Fruit fly (Drosophila melanogaster) whole organism, prepupa: Measurements from ENCODE around the gene drongo.

Experiments used
- Blimp-1 ChIP-seq: fragments of 200-800 bp; sonication (Bioruptor generic); optimal IDR thresholded peaks from 3 replicates; lab custom pipeline; 2017; ENCODE audit warnings: missing biosample characterization, missing genetic modification characterization, mild to moderate bottlenecking, moderate library complexity, missing genetic modification reagents
- CG10669 ChIP-seq: fragments of 200-800 bp; sonication (Bioruptor generic); optimal IDR thresholded peaks from 3 replicates; lab custom pipeline; 2018; ENCODE audit warnings: missing biosample characterization, mild to moderate bottlenecking, missing genetic modification characterization, moderate library complexity
- CG11762 ChIP-seq: fragments of 200-800 bp; sonication (Bioruptor generic); optimal IDR thresholded peaks from 3 replicates; lab custom pipeline; 2016; ENCODE audit warnings: missing biosample characterization, missing genetic modification characterization; ENCODE audit not compliant: insufficient read depth
- CG15336 ChIP-seq: fragments of 200-800 bp; sonication (Bioruptor generic); IDR thresholded peaks from 2 replicates; pipeline ENCODE4 v1.3.6; 2022; ENCODE audit warnings: missing biosample characterization, missing genetic modification characterization
- CG1621 ChIP-seq: fragments of 200-800 bp; sonication (Bioruptor generic); optimal IDR thresholded peaks from 3 replicates; lab custom pipeline; 2018; ENCODE audit warnings: missing biosample characterization, mild to moderate bottlenecking, missing genetic modification characterization
- CG16779 ChIP-seq: fragments of 200-800 bp; sonication (Bioruptor generic); optimal IDR thresholded peaks from 3 replicates; lab custom pipeline; 2017; ENCODE audit warnings: missing biosample characterization, mild to moderate bottlenecking, missing genetic modification characterization
- CG3032 ChIP-seq: fragments of 200-800 bp; optimal IDR thresholded peaks from 2 replicates; lab custom pipeline; 2019; ENCODE audit warnings: missing biosample characterization, mild to moderate bottlenecking, missing genetic modification characterization, moderate library complexity
- CG32006 ChIP-seq: fragments of 200-800 bp; sonication (Bioruptor generic); optimal IDR thresholded peaks from 3 replicates; lab custom pipeline; 2017; ENCODE audit warnings: missing biosample characterization, mild to moderate bottlenecking, missing genetic modification characterization
- CG4318 ChIP-seq: fragments of 200-800 bp; sonication (Bioruptor generic); optimal IDR thresholded peaks from 3 replicates; lab custom pipeline; 2017; ENCODE audit warnings: missing biosample characterization, mild to moderate bottlenecking, missing genetic modification characterization
- CG6163 ChIP-seq: fragments of 200-800 bp; sonication (Bioruptor generic); IDR thresholded peaks from 3 replicates; pipeline ENCODE4 v1.3.6; 2022; ENCODE audit warnings: missing biosample characterization, missing genetic modification characterization
- CG6276 ChIP-seq: fragments of 200-800 bp; sonication (Bioruptor generic); optimal IDR thresholded peaks from 2 replicates; lab custom pipeline; 2017; ENCODE audit warnings: missing biosample characterization, mild to moderate bottlenecking, missing genetic modification characterization
- CG6792 ChIP-seq: fragments of 200-800 bp; sonication (Bioruptor generic); optimal IDR thresholded peaks from 3 replicates; lab custom pipeline; 2016; ENCODE audit warnings: missing biosample characterization, missing genetic modification characterization
- CG6808 ChIP-seq: fragments of 200-800 bp; sonication (Bioruptor generic); optimal IDR thresholded peaks from 3 replicates; lab custom pipeline; 2017; ENCODE audit warnings: missing biosample characterization, missing genetic modification characterization, mild to moderate bottlenecking, moderate library complexity, missing genetic modification reagents
- CG7368 ChIP-seq: fragments of 200-800 bp; sonication (Bioruptor generic); optimal IDR thresholded peaks from 3 replicates; lab custom pipeline; 2016; ENCODE audit warnings: missing biosample characterization, missing genetic modification characterization
- CG8119 ChIP-seq: fragments of 200-800 bp; sonication (Bioruptor generic); IDR thresholded peaks from 3 replicates; pipeline ENCODE4 v1.3.6; 2022; ENCODE audit warnings: missing biosample characterization, missing genetic modification characterization
- CG8319 ChIP-seq: fragments of 200-800 bp; sonication (Bioruptor generic); optimal IDR thresholded peaks from 3 replicates; lab custom pipeline; 2016; ENCODE audit warnings: missing biosample characterization, missing genetic modification characterization
- CG8632 ChIP-seq: fragments of 200-800 bp; sonication (Bioruptor generic); optimal IDR thresholded peaks from 3 replicates; lab custom pipeline; 2016; ENCODE audit warnings: missing biosample characterization, missing genetic modification characterization
- CG9139 ChIP-seq: fragments of 200-800 bp; sonication (Bioruptor generic); optimal IDR thresholded peaks from 3 replicates; lab custom pipeline; 2017; ENCODE audit warnings: missing biosample characterization, mild to moderate bottlenecking, missing genetic modification characterization
- Eip75B ChIP-seq: fragments of 200-800 bp; sonication (Bioruptor generic); optimal IDR thresholded peaks from 3 replicates; lab custom pipeline; 2016; ENCODE audit warnings: missing biosample characterization, missing genetic modification characterization
- Eip78C ChIP-seq: fragments of 200-800 bp; sonication (Bioruptor generic); peaks from one replicate; lab custom pipeline; 2016; ENCODE audit warnings: missing biosample characterization, missing genetic modification characterization
- Eip93F ChIP-seq: fragments of 200-800 bp; sonication (Bioruptor generic); optimal IDR thresholded peaks from 2 replicates; lab custom pipeline; 2016; ENCODE audit warnings: missing biosample characterization, mild to moderate bottlenecking, missing genetic modification characterization
- Ets21C ChIP-seq: fragments of 200-800 bp; sonication (Bioruptor generic); optimal IDR thresholded peaks from 3 replicates; lab custom pipeline; 2016; ENCODE audit warnings: missing biosample characterization, missing genetic modification characterization
- Gug ChIP-seq: fragments of 200-800 bp; sonication (Bioruptor generic); IDR thresholded peaks from 2 replicates; pipeline ENCODE4 v1.3.6; 2022; ENCODE audit warnings: missing biosample characterization, missing genetic modification characterization
- Hr39 ChIP-seq: fragments of 200-800 bp; sonication (Bioruptor generic); optimal IDR thresholded peaks from 2 replicates; lab custom pipeline; 2016; ENCODE audit warnings: missing biosample characterization, missing genetic modification characterization
- Hr4 ChIP-seq: fragments of 200-800 bp; sonication (Bioruptor generic); optimal IDR thresholded peaks from 3 replicates; lab custom pipeline; 2016; ENCODE audit warnings: missing biosample characterization, missing genetic modification characterization
- Met ChIP-seq: fragments of 200-800 bp; sonication (Bioruptor generic); optimal IDR thresholded peaks from 3 replicates; lab custom pipeline; 2016; ENCODE audit warnings: missing biosample characterization, missing genetic modification characterization
- OdsH ChIP-seq: fragments of 200-800 bp; sonication (Bioruptor generic); optimal IDR thresholded peaks from 3 replicates; lab custom pipeline; 2016; ENCODE audit warnings: missing biosample characterization, missing genetic modification characterization
- Sox102F ChIP-seq: fragments of 200-800 bp; sonication (Bioruptor generic); optimal IDR thresholded peaks from 2 replicates; lab custom pipeline; 2016; ENCODE audit warnings: missing biosample characterization, mild to moderate bottlenecking, missing genetic modification characterization
- achi ChIP-seq: fragments of 200-800 bp; sonication (Bioruptor generic); optimal IDR thresholded peaks from 3 replicates; lab custom pipeline; 2016; ENCODE audit warnings: missing biosample characterization, missing genetic modification characterization
- acj6 ChIP-seq: fragments of 200-800 bp; sonication (Bioruptor generic); optimal IDR thresholded peaks from 3 replicates; lab custom pipeline; 2016; ENCODE audit warnings: missing biosample characterization, missing genetic modification characterization
- cyc ChIP-seq: fragments of 200-800 bp; sonication (Bioruptor generic); optimal IDR thresholded peaks from 3 replicates; lab custom pipeline; 2016; ENCODE audit warnings: missing biosample characterization, missing genetic modification characterization
- dac ChIP-seq: fragments of 200-800 bp; sonication (Bioruptor generic); optimal IDR thresholded peaks from 2 replicates; lab custom pipeline; 2017; ENCODE audit warnings: missing biosample characterization, mild to moderate bottlenecking, missing genetic modification characterization
- dsx ChIP-seq: fragments of 200-800 bp; optimal IDR thresholded peaks from 3 replicates; lab custom pipeline; 2019; ENCODE audit warnings: missing biosample characterization, mild to moderate bottlenecking, missing genetic modification characterization, moderate library complexity; ENCODE audit not compliant: poor library complexity, severe bottlenecking
- eg ChIP-seq: fragments of 200-800 bp; sonication (Bioruptor generic); IDR thresholded peaks from 3 replicates; pipeline ENCODE4 v1.3.6; 2022; ENCODE audit warnings: missing biosample characterization, missing genetic modification characterization
- esn ChIP-seq: fragments of 200-800 bp; sonication (Bioruptor generic); optimal IDR thresholded peaks from 2 replicates; lab custom pipeline; 2016; ENCODE audit warnings: missing biosample characterization, mild to moderate bottlenecking, missing genetic modification characterization, moderate library complexity
- fd59A ChIP-seq: fragments of 200-800 bp; sonication (Bioruptor generic); optimal IDR thresholded peaks from 2 replicates; lab custom pipeline; 2017; ENCODE audit warnings: missing biosample characterization, mild to moderate bottlenecking, missing genetic modification characterization, missing genetic modification reagents
- fd85E ChIP-seq: fragments of 200-800 bp; sonication (Bioruptor generic); optimal IDR thresholded peaks from 3 replicates; lab custom pipeline; 2016; ENCODE audit warnings: missing biosample characterization, missing genetic modification characterization
- fkh ChIP-seq: fragments of 200-800 bp; sonication (Bioruptor generic); optimal IDR thresholded peaks from 3 replicates; lab custom pipeline; 2017; ENCODE audit warnings: missing biosample characterization, mild to moderate bottlenecking, missing genetic modification characterization, moderate library complexity
- lz ChIP-seq: fragments of 200-800 bp; sonication (Bioruptor generic); optimal IDR thresholded peaks from 3 replicates; lab custom pipeline; 2016; ENCODE audit warnings: missing biosample characterization, missing genetic modification characterization
- pdm3 ChIP-seq: fragments of 200-800 bp; sonication (Bioruptor generic); optimal IDR thresholded peaks from 3 replicates; lab custom pipeline; 2016; ENCODE audit warnings: missing biosample characterization, missing genetic modification characterization
- salr ChIP-seq, 2 experiments: fragments of 200-800 bp; sonication (Bioruptor generic); optimal IDR thresholded peaks; 3 replicates each; lab custom pipeline; 2016 to 2018; ENCODE audit warnings: missing biosample characterization in 2 of 2, missing genetic modification characterization in 2 of 2, mild to moderate bottlenecking in 1 of 2
- ss ChIP-seq, 2 experiments: fragments of 200-800 bp; sonication (Bioruptor generic); optimal IDR thresholded peaks; 2 replicates in 1 of 2; 3 replicates in 1 of 2; lab custom pipeline; 2017 to 2018; ENCODE audit warnings: mild to moderate bottlenecking in 2 of 2, missing biosample characterization in 2 of 2, missing genetic modification characterization in 2 of 2, moderate library complexity in 1 of 2
- svp ChIP-seq: fragments of 200-800 bp; sonication (Bioruptor generic); peaks from one replicate; lab custom pipeline; 2016; ENCODE audit warnings: missing biosample characterization, missing genetic modification characterization
- topi ChIP-seq: fragments of 200-800 bp; sonication (Bioruptor generic); optimal IDR thresholded peaks from 3 replicates; lab custom pipeline; 2016; ENCODE audit warnings: missing biosample characterization, missing genetic modification characterization
- vri ChIP-seq: fragments of 200-800 bp; sonication (Bioruptor generic); optimal IDR thresholded peaks from 3 replicates; lab custom pipeline; 2016; ENCODE audit warnings: missing biosample characterization, mild to moderate bottlenecking, missing genetic modification characterization

Gene drongo

DNA sequence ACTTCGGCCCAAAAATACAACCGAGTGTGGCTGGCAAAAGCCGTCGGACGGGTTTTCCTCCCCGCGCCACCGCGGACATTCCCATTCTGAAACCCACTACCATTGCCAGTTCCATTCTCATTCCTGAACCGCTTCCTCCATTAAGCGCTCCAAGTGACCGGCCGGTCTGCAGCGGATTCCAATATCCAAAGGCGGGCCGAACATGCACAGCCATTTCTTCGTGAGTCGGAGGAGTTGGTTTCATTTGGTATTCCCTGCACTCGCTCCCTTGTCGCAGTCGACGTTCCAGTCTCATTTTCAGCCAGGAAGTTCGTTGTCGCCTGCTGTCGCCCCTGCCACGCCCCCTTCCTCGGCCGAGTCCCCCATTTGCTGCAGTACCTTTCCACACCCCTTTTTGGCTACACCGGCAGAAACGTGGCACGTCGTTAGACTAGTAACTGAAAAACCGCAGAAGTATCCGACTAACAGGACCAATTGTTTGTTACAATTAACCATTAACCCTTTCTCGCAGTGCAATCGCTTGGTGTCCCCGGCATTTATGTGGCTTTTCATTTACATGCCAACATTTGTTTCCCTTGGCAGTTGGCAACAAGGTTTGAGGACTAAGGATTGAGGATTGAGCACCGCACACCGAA is 2.8 kb downstream of the drongo start (continued):
- TF ChIP-seq Eip78C (GFP tag; lab: Kevin White, UChicago) (peak; percentile 91), vri (peak; percentile 88), CG6163 (GFP tag; lab: Robert Waterston, UW) (peak; percentile 87), Hr39 (GFP tag; lab: Kevin White, UChicago) (peak; percentile 86), fd59A (GFP tag; lab: Kevin White, UChicago) (peak; percentile 59), dsx (GFP tag; lab: Kevin White, UChicago) (peak; percentile 74), CG8319 (GFP tag; lab: Kevin White, UChicago) (peak; percentile 44), OdsH (peak; percentile 69), Ets21C (peak; percentile 78), salr (GFP tag; optimal IDR thresholded peaks at IDR 0.05; lab: Kevin White, UChicago) (peak in 1 of 2 experiments; percentile 45), CG10669 (GFP tag; lab: Kevin White, UChicago) (peak; percentile 73), esn (GFP tag; lab: Kevin White, UChicago) (peak; percentile 92), CG6808 (GFP tag; lab: Kevin White, UChicago) (peak; percentile 72), pdm3 (peak; percentile 79), ss (GFP tag; optimal IDR thresholded peaks at IDR 0.05; lab: Kevin White, UChicago) (peak; percentile 78 to 80), CG32006 (GFP tag; lab: Kevin White, UChicago) (peak; percentile 54), Met (peak; percentile 90)

DNA sequence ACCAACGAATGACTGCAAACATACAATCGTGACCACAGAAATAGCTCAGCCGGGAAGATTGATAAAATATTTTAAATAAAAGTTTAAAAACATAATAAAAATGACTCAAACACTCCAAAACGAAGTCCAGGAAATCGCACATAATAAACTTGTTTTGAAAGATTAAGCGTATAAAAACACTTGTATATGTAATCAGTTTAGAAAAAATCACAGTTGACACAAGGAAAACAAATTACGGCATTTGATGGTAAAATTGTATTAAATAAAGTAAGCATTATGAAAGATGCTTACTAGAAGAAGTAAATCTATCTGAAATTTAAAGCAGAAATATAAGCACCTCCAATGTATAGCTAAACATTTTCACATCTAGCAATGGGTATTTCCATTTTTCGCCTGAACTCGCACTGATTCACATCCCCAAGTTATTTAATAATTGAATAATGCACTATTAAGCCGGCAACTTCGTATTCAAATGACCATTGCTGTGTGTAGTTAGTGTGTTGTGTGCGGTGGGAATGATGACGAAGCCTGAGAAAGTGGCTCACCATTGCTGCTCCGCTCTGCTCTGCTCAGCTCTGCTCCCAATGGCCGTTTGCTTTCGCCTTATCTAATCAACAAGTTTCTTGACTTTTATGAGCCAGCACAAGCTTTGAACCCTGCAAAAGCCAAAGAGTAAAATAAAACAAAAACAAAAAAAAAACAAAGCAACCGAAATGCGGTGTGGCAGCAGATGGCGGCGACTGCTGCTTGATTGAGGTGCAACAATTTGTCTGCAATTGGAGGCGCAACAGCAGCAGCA is 3.5 kb downstream of the drongo start:
- TF ChIP-seq Sox102F (peak; percentile 14), Hr4 (GFP tag; lab: Kevin White, UChicago) (peak; percentile 29), Blimp-1 (GFP tag; lab: Kevin White, UChicago) (no peak), fkh (GFP tag; lab: Kevin White, UChicago) (no peak), Eip75B (peak; percentile 41), CG7368 (no peak), eg (GFP tag; lab: Robert Waterston, UW) (peak; percentile 52; the same call in 1 of the 3 replicates), CG15336 (GFP tag; lab: Robert Waterston, UW) (peak; percentile 67), vri (no peak), Gug (GFP tag; lab: Robert Waterston, UW) (no peak), topi (GFP tag; lab: Kevin White, UChicago) (peak; percentile 53), CG10669 (GFP tag; lab: Kevin White, UChicago) (peak; percentile 10), acj6 (GFP tag; lab: Kevin White, UChicago) (peak; percentile 69), achi (GFP tag; lab: Kevin White, UChicago) (peak; percentile 67), Eip93F (GFP tag; lab: Kevin White, UChicago) (peak; percentile 4), cyc (GFP tag; lab: Kevin White, UChicago) (peak; percentile 29), CG11762 (GFP tag; lab: Kevin White, UChicago) (peak; percentile 13), CG16779 (tag; lab: Kevin White, UChicago) (no peak), pdm3 (peak; percentile 60), lz (GFP tag; lab: Kevin White, UChicago) (peak; percentile 46), CG9139 (no peak), CG6792 (GFP tag; lab: Kevin White, UChicago) (peak; percentile 4), CG4318 (peak; percentile 69), svp (GFP tag; lab: Kevin White, UChicago) (peak; percentile 83), fd85E (GFP tag; lab: Kevin White, UChicago) (no peak), CG8119 (GFP tag; lab: Robert Waterston, UW) (peak; percentile 66), Ets21C (peak; percentile 18), fd59A (GFP tag; lab: Kevin White, UChicago) (peak; percentile 15), CG6276 (GFP tag; lab: Kevin White, UChicago) (peak; percentile 71), CG1621 (tag; lab: Kevin White, UChicago) (no peak), salr (GFP tag; optimal IDR thresholded peaks at IDR 0.05; lab: Kevin White, UChicago) (peak in 1 of 2 experiments; percentile 81), CG3032 (tag; lab: Kevin White, UChicago) (peak; percentile 37), dac (GFP tag; lab: Kevin White, UChicago) (no peak), ss (GFP tag; optimal IDR thresholded peaks at IDR 0.05; lab: Kevin White, UChicago) (no peak), CG8319 (GFP tag; lab: Kevin White, UChicago) (peak; percentile 27), OdsH (peak; percentile 68), CG8632 (peak; percentile 57), Eip78C (GFP tag; lab: Kevin White, UChicago) (peak; percentile 88)
